Fruit fly (Drosophila melanogaster) whole organism, adult: ENCODE data around the gene CG3097.

Experiments used
- CG12768 ChIP-seq: fragments of 200-800 bp; sonication (Bioruptor generic); optimal IDR thresholded peaks from 2 replicates; lab custom pipeline; 2017; ENCODE audit warnings: missing biosample characterization, missing genetic modification characterization, mild to moderate bottlenecking, moderate library complexity, missing genetic modification reagents
- CG14711 ChIP-seq: fragments of 200-800 bp; sonication (Bioruptor generic); optimal IDR thresholded peaks from 2 replicates; lab custom pipeline; 2018; ENCODE audit warnings: missing biosample characterization, mild to moderate bottlenecking, missing genetic modification characterization, moderate library complexity
- CG33017 ChIP-seq: fragments of 200-800 bp; sonication (Bioruptor generic); optimal IDR thresholded peaks from 2 replicates; lab custom pipeline; 2018; ENCODE audit warnings: missing biosample characterization, mild to moderate bottlenecking, missing genetic modification characterization, moderate library complexity
- CG5204 ChIP-seq: fragments of 200-800 bp; sonication (Bioruptor generic); optimal IDR thresholded peaks from 2 replicates; lab custom pipeline; 2016; ENCODE audit warnings: missing biosample characterization, missing genetic modification characterization
- CG7101 ChIP-seq: fragments of 200-800 bp; sonication (Bioruptor generic); optimal IDR thresholded peaks from 2 replicates; lab custom pipeline; 2018; ENCODE audit warnings: missing biosample characterization, mild to moderate bottlenecking, missing genetic modification characterization, moderate library complexity
- Clk ChIP-seq: fragments of 200-800 bp; sonication (Bioruptor generic); optimal IDR thresholded peaks from 2 replicates; lab custom pipeline; 2017; ENCODE audit warnings: missing biosample characterization, missing genetic modification characterization
- Crg-1 ChIP-seq: fragments of 200-800 bp; sonication (Bioruptor generic); optimal IDR thresholded peaks from 2 replicates; lab custom pipeline; 2016; ENCODE audit warnings: missing biosample characterization, missing genetic modification characterization
- Hr96 ChIP-seq: fragments of 200-800 bp; sonication (Bioruptor generic); optimal IDR thresholded peaks from 2 replicates; lab custom pipeline; 2016; ENCODE audit warnings: missing biosample characterization, missing genetic modification characterization
- cic ChIP-seq: fragments of 200-800 bp; sonication (Bioruptor generic); optimal IDR thresholded peaks from 2 replicates; lab custom pipeline; 2017; ENCODE audit warnings: missing biosample characterization, mild to moderate bottlenecking, missing genetic modification characterization, moderate library complexity
- kay ChIP-seq: fragments of 200-800 bp; sonication (Bioruptor generic); peaks from one replicate; lab custom pipeline; 2016; ENCODE audit warnings: missing biosample characterization, missing genetic modification characterization, borderline replicate concordance
- pad ChIP-seq: fragments of 200-800 bp; sonication (Bioruptor generic); optimal IDR thresholded peaks from 3 replicates; lab custom pipeline; 2017; ENCODE audit warnings: missing biosample characterization, missing genetic modification characterization, mild to moderate bottlenecking, moderate library complexity, missing genetic modification reagents

DNA sequence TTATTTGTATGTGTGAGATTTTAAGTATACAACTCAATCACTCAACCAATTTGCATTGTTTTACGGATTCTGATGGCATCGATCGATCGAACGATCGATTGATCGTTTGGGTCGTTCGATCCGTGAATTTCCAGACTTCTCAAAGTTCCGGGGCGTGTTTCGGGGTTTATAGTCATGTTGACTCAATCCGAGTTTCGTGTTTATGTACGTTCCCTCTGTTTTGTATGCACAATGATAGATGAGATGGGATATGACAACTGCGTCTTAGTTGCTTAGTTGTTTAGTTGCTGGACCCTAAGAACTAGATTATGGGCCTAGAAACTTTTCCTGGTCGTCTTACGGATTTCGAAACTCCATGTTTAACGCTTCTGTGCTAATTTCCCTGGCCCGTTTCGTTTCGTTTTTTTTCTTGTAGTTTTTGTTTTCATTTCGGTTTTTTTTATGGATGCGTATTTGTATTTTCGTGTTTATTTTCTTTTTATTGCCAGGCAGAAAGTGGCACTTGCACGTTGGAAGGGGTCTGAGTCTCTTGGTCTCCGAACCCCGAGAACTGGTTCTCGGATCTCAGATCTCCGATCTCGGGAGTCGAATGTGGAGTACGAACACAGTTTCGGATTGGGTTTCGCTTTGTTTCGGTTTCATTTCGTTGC, 1.9 kb downstream of the CG3097 start:
- no peak for TF ChIP-seq CG5204 (GFP tag; lab: Kevin White, UChicago)
- TF ChIP-seq kay (GFP tag; lab: Kevin White, UChicago), result no peak
- TF ChIP-seq Clk (GFP tag; lab: Kevin White, UChicago), result no peak
- TF ChIP-seq Hr96 (GFP tag; lab: Kevin White, UChicago), result no peak
- TF ChIP-seq Crg-1 (GFP tag; lab: Kevin White, UChicago), result no peak
- no peak for TF ChIP-seq CG14711 (tag; lab: Kevin White, UChicago)
- no peak for TF ChIP-seq pad
- TF ChIP-seq CG33017 (tag; lab: Kevin White, UChicago), result no peak
- TF ChIP-seq CG12768 (GFP tag; lab: Kevin White, UChicago), result no peak
- no peak for TF ChIP-seq CG7101
- TF ChIP-seq cic (GFP tag; lab: Kevin White, UChicago), result no peak
